Fruit fly (Drosophila melanogaster): ENCODE data around the gene CG11095.

Gene CG11095

DNA sequence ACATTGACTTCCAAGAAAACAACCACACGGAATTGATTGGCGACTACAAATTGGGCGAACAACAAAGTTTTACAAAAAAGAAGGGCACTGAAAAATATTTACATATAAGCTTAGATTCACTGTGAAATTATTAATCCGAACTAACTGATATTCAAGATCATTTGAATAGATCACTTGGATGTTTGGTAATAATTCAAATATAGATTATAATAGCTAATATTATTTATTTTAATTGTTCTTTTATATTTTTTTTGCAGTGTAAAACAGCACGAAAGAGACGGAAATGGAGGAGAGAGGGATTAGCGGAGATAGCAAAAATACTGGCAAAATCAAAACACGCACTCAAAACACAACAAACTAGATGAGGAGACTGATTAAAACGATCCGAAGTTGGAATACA lies 26.8 kb downstream of the CG11095 start:
- TF ChIP-seq psq (optimal IDR thresholded peaks at IDR 0.05) (no peak), ttk (optimal IDR thresholded peaks at IDR 0.05) (no peak), Sin3A (optimal IDR thresholded peaks at IDR 0.05) (no peak), insv (optimal IDR thresholded peaks at IDR 0.05) (no peak), Myc (optimal IDR thresholded peaks at IDR 0.05) (no peak), h (optimal IDR thresholded peaks at IDR 0.05) (no peak)

DNA sequence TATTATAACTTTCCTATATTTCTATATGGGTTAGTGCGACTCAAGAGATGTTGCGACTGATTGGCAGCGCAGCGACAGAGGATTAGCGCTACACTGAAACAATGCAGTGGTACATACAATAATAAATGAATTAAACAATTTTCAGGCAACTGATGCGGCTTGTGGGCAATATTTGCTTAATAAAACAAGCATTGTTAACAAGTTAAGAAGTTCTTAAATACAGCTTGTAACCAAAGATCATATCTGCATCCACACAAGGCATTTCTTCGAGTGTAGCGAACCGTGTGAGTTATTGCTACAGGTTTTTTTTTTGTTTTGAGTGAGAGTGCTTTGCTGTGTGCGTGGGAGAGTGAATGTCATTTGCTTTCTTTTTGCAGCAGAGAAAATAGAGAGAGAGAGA lies 27.4 kb downstream of the CG11095 start:
- TF ChIP-seq h (optimal IDR thresholded peaks at IDR 0.05) (no peak), psq (optimal IDR thresholded peaks at IDR 0.05) (no peak), insv (optimal IDR thresholded peaks at IDR 0.05) (no peak), Myc (optimal IDR thresholded peaks at IDR 0.05) (no peak), ttk (optimal IDR thresholded peaks at IDR 0.05) (no peak), Sin3A (optimal IDR thresholded peaks at IDR 0.05) (no peak)

DNA sequence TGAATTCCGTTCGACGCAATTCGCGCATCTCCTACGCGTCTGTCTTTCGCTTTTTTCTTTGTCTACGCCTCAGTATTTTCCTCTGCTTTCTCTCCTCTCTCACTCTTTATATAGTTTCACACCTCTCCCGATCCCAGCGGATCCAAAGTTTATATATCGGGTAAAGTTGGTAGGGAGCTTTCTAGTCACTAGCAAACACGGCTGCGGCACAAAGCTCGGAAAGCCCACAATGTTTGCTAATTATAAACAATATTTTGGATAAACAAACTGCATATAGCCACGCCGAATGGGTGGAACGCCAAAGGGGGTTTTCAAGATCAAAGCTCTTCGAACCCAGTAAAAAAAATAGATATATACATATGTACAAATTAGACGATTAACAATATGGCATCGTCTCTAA lies 28.6 kb downstream of the CG11095 start:
- TF ChIP-seq ttk (optimal IDR thresholded peaks at IDR 0.05) (no peak), psq (optimal IDR thresholded peaks at IDR 0.05) (no peak), insv (optimal IDR thresholded peaks at IDR 0.05) (no peak), Sin3A (optimal IDR thresholded peaks at IDR 0.05) (no peak), Myc (optimal IDR thresholded peaks at IDR 0.05) (no peak), h (optimal IDR thresholded peaks at IDR 0.05) (no peak)

DNA sequence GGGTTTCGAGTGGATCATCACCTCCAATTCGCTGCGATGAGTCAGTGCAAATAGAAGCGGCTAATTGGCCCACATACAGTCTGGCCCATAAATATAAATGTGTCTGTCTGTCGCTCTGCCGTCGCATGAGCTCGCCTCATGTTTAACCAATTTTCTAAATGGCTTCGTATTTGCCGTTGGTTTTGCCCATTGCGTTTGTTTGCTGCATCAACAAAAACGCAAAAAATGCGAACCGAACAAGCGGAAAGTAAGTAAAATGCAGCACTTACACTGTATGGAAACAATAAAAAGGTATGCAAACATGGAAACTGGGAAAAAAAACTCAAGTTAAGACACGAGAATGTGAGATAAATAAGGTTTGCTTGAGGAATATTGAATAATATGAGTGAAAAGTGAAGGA lies 32.0 kb downstream of the CG11095 start:
- TF ChIP-seq psq (optimal IDR thresholded peaks at IDR 0.05) (no peak), ttk (optimal IDR thresholded peaks at IDR 0.05) (no peak), Myc (optimal IDR thresholded peaks at IDR 0.05) (no peak), Sin3A (optimal IDR thresholded peaks at IDR 0.05) (no peak), insv (optimal IDR thresholded peaks at IDR 0.05) (no peak), h (optimal IDR thresholded peaks at IDR 0.05) (no peak)

DNA sequence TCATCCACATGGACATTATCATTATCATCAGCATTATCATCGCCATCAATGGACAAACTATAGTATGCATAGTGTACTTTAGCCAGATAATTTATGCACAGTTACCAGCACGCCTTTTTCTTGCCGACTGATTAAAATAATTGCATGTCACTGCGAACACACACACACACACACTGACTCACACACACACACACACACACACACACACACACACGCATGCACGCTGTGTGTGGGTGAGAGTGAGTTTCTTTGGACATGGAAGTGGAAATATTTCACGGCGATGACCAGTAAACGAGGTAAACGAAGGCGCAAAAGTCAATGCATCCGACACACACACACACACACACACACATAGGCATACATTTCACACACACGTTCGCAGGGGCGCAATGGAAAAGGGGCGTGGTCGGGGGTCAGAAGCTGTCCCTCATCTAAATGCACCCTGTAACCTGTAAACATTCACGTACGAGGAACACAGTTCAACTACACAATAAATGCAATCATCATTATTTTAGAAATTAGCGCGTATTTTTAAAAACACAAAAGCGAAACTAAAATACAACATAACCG lies 32.9 kb downstream of the CG11095 start:
- TF ChIP-seq h (optimal IDR thresholded peaks at IDR 0.05) = no peak

DNA sequence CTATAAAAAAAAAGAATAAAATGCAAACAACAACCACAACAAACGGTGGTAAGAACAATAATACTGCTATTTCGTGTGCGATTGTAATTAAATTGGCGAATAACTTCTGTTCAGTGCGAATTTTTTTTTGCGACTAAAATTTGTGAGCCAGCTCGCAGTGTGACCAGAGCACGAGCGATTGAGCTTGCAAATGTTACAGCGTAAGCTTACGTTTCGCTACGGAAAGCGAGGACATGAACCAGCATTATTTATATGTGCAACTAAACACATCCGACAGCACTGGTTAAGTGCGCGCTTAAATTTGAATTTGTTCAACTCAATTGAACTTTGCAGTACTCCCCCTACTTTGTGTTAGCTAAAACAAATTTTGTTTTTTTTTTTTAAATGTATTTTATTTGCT lies 34.2 kb downstream of the CG11095 start, which contains the start of gene AMPdeam:
Gene AMPdeam, minus strand, starts transcription at position 139 of the 400 bp plus-strand sequence.
- TF ChIP-seq h (optimal IDR thresholded peaks at IDR 0.05) (no peak), psq (optimal IDR thresholded peaks at IDR 0.05) (no peak), insv (optimal IDR thresholded peaks at IDR 0.05) (no peak)

All from Kc167 (cell line).